Fruit fly (Drosophila melanogaster): Measurements from ENCODE around the gene Ibf2.

Ibf2 gene

DNA sequence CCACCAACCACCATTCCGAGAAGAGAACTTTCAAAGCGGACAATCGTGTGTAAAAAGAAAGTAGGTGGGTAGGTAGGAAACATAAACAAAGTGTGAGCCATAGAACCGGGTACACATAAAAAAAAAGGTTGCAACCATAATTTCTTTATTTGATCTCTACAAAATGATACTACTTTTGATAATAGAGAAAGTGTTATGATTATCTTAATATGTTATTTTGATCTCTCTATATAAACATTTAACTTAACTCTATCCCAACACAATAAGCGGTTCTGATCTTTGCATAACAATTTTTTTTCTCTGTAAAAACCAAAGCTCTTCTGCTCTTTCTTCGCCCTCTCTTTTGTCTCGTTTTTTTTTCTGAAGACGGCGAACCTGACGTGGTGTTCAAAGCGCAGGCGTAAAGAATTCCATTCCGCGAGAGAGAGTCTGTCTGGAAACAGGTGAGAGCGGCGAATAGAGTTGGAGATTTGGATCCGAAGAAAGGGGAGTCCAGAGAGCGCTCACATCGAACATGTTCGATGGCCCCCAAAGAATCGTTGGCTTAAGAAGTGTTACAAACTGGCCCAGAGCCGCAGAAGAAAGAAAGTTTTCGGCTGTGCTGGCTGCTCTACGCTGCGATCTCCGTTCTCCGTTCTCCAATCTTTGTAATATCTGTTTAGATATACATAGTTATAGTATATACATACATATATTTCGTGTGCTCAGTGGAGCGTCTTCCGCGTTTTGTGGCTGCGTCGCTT lies 11.3 kb downstream of the Ibf2 start:
- TF ChIP-seq Sox14 (GFP tag; optimal IDR thresholded peaks at IDR 0.05), result peak; percentile 90
- TF ChIP-seq Met (GFP tag; optimal IDR thresholded peaks at IDR 0.05), result peak; percentile 94
- peak; percentile 87 for TF ChIP-seq CG6792 (GFP tag; optimal IDR thresholded peaks at IDR 0.05)
- TF ChIP-seq CG8119 (GFP tag; IDR thresholded peaks at IDR 0.05), result peak; percentile 84
- TF ChIP-seq Smox (GFP tag; optimal IDR thresholded peaks at IDR 0.05), result peak; percentile 91
- TF ChIP-seq ss (GFP tag; optimal IDR thresholded peaks at IDR 0.05), result peak; percentile 59 to 72
- TF ChIP-seq fd85E (GFP tag; optimal IDR thresholded peaks at IDR 0.05), result peak; percentile 28
- TF ChIP-seq CG11294 (GFP tag; IDR thresholded peaks at IDR 0.05), result no peak
- TF ChIP-seq topi (GFP tag; optimal IDR thresholded peaks at IDR 0.05), result peak; percentile 94
- TF ChIP-seq Blimp-1 (GFP tag; optimal IDR thresholded peaks at IDR 0.05), result peak; percentile 79
- TF ChIP-seq CG1621 (tag; optimal IDR thresholded peaks at IDR 0.05), result peak; percentile 54
- TF ChIP-seq CG32006 (GFP tag; optimal IDR thresholded peaks at IDR 0.05), result peak; percentile 82
- peak; percentile 37 for TF ChIP-seq fkh (GFP tag; optimal IDR thresholded peaks at IDR 0.05)
- TF ChIP-seq Eip78C (GFP tag), result peak; percentile 96
- peak; percentile 86 for TF ChIP-seq CG3919 (GFP tag; optimal IDR thresholded peaks at IDR 0.05)
- TF ChIP-seq CG8632 (GFP tag; optimal IDR thresholded peaks at IDR 0.05), result peak; percentile 81
- peak; percentile 63 for TF ChIP-seq CG10669 (GFP tag; optimal IDR thresholded peaks at IDR 0.05)
- peak; percentile 33 for TF ChIP-seq fd59A (GFP tag; optimal IDR thresholded peaks at IDR 0.05)
- peak; percentile 69 for TF ChIP-seq Lpt (GFP tag; optimal IDR thresholded peaks at IDR 0.05)
- peak; percentile 82 for TF ChIP-seq CG10631 (GFP tag; optimal IDR thresholded peaks at IDR 0.05)
- TF ChIP-seq eg (GFP tag; IDR thresholded peaks at IDR 0.05), result peak; percentile 78
- peak; percentile 73 for TF ChIP-seq OdsH (GFP tag; optimal IDR thresholded peaks at IDR 0.05)
- peak; percentile 83 for TF ChIP-seq Hr4 (GFP tag; optimal IDR thresholded peaks at IDR 0.05)
- TF ChIP-seq lz (GFP tag; optimal IDR thresholded peaks at IDR 0.05), result peak; percentile 89
- TF ChIP-seq esn (GFP tag; optimal IDR thresholded peaks at IDR 0.05), result peak; percentile 95
- TF ChIP-seq Hr39 (GFP tag; optimal IDR thresholded peaks at IDR 0.05), result peak; percentile 82
- peak; percentile 85 for TF ChIP-seq CG6163 (GFP tag; IDR thresholded peaks at IDR 0.05)
- peak; percentile 49 for TF ChIP-seq CG4318 (GFP tag; optimal IDR thresholded peaks at IDR 0.05)
- TF ChIP-seq Eip93F (GFP tag; optimal IDR thresholded peaks at IDR 0.05), result peak; percentile 68
- peak; percentile 46 for TF ChIP-seq Sox15 (GFP tag; optimal IDR thresholded peaks at IDR 0.05)
- peak; percentile 66 for TF ChIP-seq CG3032 (tag; optimal IDR thresholded peaks at IDR 0.05)
- TF ChIP-seq CG7368 (GFP tag; optimal IDR thresholded peaks at IDR 0.05), result peak; percentile 58
- TF ChIP-seq Ets21C (GFP tag; optimal IDR thresholded peaks at IDR 0.05), result peak; percentile 81
- TF ChIP-seq svp (GFP tag), result peak; percentile 96
- TF ChIP-seq Ets96B (tag; optimal IDR thresholded peaks at IDR 0.05), result peak; percentile 71
- peak; percentile 61 for TF ChIP-seq net (GFP tag; optimal IDR thresholded peaks at IDR 0.05)
- TF ChIP-seq CG31627 (GFP tag; optimal IDR thresholded peaks at IDR 0.05), result peak; percentile 86
- no peak for TF ChIP-seq Hr38 (GFP tag; optimal IDR thresholded peaks at IDR 0.05)
- peak; percentile 46 for TF ChIP-seq CG11902 (GFP tag; optimal IDR thresholded peaks at IDR 0.05)
- TF ChIP-seq CG6276 (GFP tag; optimal IDR thresholded peaks at IDR 0.05), result peak; percentile 79
- TF ChIP-seq CG15336 (GFP tag; IDR thresholded peaks at IDR 0.05), result peak; percentile 86
- TF ChIP-seq CG16779 (tag; optimal IDR thresholded peaks at IDR 0.05), result peak; percentile 60
- TF ChIP-seq CG34406 (GFP tag; optimal IDR thresholded peaks at IDR 0.05), result peak; percentile 83
- TF ChIP-seq dac (GFP tag; optimal IDR thresholded peaks at IDR 0.05), result peak; percentile 39
- peak; percentile 73 for TF ChIP-seq dsx (GFP tag; optimal IDR thresholded peaks at IDR 0.05; ENCODE audit: poor library complexity, severe bottlenecking)
- peak; percentile 92 for TF ChIP-seq Eip75B (GFP tag; optimal IDR thresholded peaks at IDR 0.05)
- TF ChIP-seq CG9139 (GFP tag; optimal IDR thresholded peaks at IDR 0.05), result peak; percentile 56
- peak; percentile 81 for TF ChIP-seq pdm3 (GFP tag; optimal IDR thresholded peaks at IDR 0.05)
- peak; percentile 93 for TF ChIP-seq Sox102F (GFP tag; optimal IDR thresholded peaks at IDR 0.05)
- peak; percentile 86 for TF ChIP-seq cyc (GFP tag; optimal IDR thresholded peaks at IDR 0.05)
- peak; percentile 90 for TF ChIP-seq CG6854 (GFP tag; optimal IDR thresholded peaks at IDR 0.05)
